Worm (Caenorhabditis elegans) whole organism, early embryonic: Measurements from ENCODE around the gene nucl-1.

Source experiments
- B0310.2 ChIP-seq: sonication (generic microtip); optimal IDR thresholded peaks from 2 replicates; lab custom pipeline; 2016; ENCODE audit warnings: mild to moderate bottlenecking, missing genetic modification characterization, missing compliant biosample characterization
- F13C5.2 ChIP-seq: sonication (generic microtip); optimal IDR thresholded peaks from 2 replicates; lab custom pipeline; 2017; ENCODE audit warnings: mild to moderate bottlenecking, missing genetic modification characterization, inconsistent platforms, missing compliant biosample characterization
- aly-1 ChIP-seq: sonication (generic microtip); optimal IDR thresholded peaks from 2 replicates; lab custom pipeline; 2016; ENCODE audit warnings: missing genetic modification characterization, missing compliant biosample characterization
- ama-1 ChIP-seq: fragments of 150-350 bp; optimal IDR thresholded peaks from 2 replicates; lab custom pipeline; 2014
- ceh-13 ChIP-seq: fragments of 200-800 bp; sonication (Bioruptor generic); optimal IDR thresholded peaks from 2 replicates; lab custom pipeline; 2018; ENCODE audit warnings: mild to moderate bottlenecking, missing genetic modification characterization, missing compliant biosample characterization
- ets-7 ChIP-seq: sonication (generic microtip); optimal IDR thresholded peaks from 2 replicates; lab custom pipeline; 2016; ENCODE audit warnings: missing genotype, missing genetic modification characterization, missing compliant biosample characterization
- flt-1 ChIP-seq: fragments of 200-800 bp; sonication (Bioruptor generic); IDR thresholded peaks from 2 replicates; pipeline ENCODE4 v1.3.6; 2022; ENCODE audit warnings: missing genetic modification characterization, missing compliant biosample characterization
- hmbx-1 ChIP-seq: sonication (generic microtip); optimal IDR thresholded peaks from 2 replicates; lab custom pipeline; 2016; ENCODE audit warnings: mild to moderate bottlenecking, missing genetic modification characterization, missing compliant biosample characterization
- scrt-1 ChIP-seq: fragments of 200-800 bp; sonication (Bioruptor generic); IDR thresholded peaks from 2 replicates; pipeline ENCODE4 v1.3.6; 2022; ENCODE audit warnings: missing genetic modification characterization, missing compliant biosample characterization
- sea-1 ChIP-seq: fragments of 200-800 bp; sonication (Bioruptor generic); conservative IDR thresholded peaks from 2 replicates; pipeline ENCODE4 v1.3.6; 2022; ENCODE audit warnings: missing genetic modification characterization, missing compliant biosample characterization
- tbx-11 ChIP-seq: fragments of 200-800 bp; sonication (Bioruptor generic); IDR thresholded peaks from 2 replicates; pipeline ENCODE4 v1.3.6; 2022; ENCODE audit warnings: missing genetic modification characterization, missing compliant biosample characterization
- tbx-37 ChIP-seq: fragments of 200-800 bp; sonication (Bioruptor generic); conservative IDR thresholded peaks from 2 replicates; pipeline ENCODE4 v1.3.6; 2022; ENCODE audit warnings: missing genetic modification reagents, missing genetic modification characterization, missing compliant biosample characterization

DNA sequence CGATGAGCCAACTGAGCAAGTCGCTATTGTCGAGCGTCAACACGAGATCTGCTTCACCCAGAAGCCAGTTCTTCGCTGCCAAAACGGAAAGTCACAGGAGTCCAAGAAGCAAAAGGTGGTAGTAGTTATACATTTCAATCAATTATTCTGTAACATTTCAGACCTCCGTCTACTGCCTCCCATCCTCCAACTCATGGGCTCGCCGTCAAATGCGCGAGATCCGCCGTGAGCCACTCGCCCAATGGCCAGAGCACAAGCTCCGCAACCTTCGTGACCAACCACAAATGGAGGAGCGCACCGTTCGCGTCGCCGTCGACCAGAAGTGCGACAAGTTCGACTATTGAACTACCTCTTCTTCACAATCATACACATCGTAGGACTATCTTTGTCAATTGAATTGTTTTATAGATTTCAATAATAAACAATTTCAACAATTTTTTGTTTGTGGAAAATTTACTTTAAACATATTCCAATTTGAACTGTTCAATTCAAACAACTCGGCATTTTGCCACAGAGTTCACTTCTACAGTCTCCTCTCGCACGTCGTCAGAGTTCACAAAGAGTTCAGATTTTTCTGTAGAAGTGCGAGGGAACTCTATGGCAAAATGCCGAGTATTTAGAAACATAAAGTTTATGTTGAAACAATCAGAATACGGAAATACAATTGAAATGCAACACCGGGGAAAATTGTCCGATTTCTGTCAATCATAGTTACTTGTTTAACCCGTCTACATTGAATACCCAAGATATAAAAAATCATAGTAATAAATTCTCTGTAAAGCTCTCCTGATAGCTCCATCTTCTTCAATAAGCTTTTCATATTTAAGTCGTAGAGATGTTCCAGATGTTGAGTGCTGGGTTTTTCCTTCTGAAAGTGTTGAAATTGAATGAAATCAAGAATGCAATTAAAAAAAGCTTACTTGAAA lies 23.0 kb downstream of the nucl-1 start:
- TF ChIP-seq sea-1 (GFP tag; lab: Robert Waterston, UW) (no peak), F13C5.2 (tag; lab: Kevin White, UChicago) (no peak), flt-1 (GFP tag; lab: Robert Waterston, UW) (no peak), tbx-37 (GFP tag; lab: Robert Waterston, UW) (no peak), hmbx-1 (tag; lab: Kevin White, UChicago) (no peak), ama-1 (lab: Kevin White, UChicago) (no peak), B0310.2 (no peak), ets-7 (tag; lab: Kevin White, UChicago) (no peak), ceh-13 (GFP tag; lab: Kevin White, UChicago) (no peak), scrt-1 (GFP tag; lab: Robert Waterston, UW) (no peak), aly-1 (no peak), tbx-11 (GFP tag; lab: Robert Waterston, UW) (no peak)
